Fruit fly (Drosophila melanogaster): ENCODE results near the gene CG43231.

The CG43231 gene

DNA sequence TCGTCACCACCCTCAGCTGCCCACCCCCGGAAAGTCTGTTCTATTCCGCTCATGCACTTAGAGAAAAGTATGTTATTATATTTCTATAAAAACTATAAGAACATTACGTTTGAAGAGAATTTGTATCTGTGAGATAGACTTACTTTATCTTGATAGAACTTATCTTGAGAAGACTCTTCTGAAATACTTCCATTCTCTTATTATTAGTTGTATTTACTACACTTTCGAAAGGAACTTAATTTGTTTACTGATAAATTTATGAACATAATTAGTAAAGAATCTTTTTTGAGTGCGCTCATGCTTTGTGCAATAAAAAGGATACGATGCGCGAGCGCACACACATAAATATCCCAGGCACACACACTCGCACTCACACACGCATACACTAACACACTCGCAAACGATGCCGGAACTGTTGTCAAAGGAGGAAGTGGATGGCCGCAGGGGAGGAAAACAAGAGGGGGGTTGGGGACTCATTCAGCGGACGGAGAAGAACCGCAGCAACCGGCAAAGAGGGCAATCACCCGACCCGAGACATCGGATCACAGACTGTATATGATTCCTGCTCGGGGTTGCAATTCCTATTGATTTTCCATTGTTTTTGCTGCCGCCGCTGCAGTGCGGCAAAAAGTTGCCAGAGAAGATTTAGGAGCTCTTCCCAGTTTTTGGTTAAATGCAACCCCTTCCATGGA is 42.8 kb downstream of the CG43231 start (continued):
- TF ChIP-seq CkIIα-i1 (GFP tag; IDR thresholded peaks at IDR 0.05) (no peak), knrl (GFP tag; IDR thresholded peaks at IDR 0.05; ENCODE audit: partially characterized antibody) (no peak), CG15514 (GFP tag; optimal IDR thresholded peaks at IDR 0.05) (no peak), en (GFP tag; optimal IDR thresholded peaks at IDR 0.05) (no peak), Hmx (GFP tag; optimal IDR thresholded peaks at IDR 0.05) (no peak), D19A (tag; optimal IDR thresholded peaks at IDR 0.05) (peak; percentile 72), CG9797 (GFP tag; optimal IDR thresholded peaks at IDR 0.05) (no peak), lmd (GFP tag; IDR thresholded peaks at IDR 0.05) (no peak), CG17612 (GFP tag; IDR thresholded peaks at IDR 0.05) (no peak), unc-4 (GFP tag; IDR thresholded peaks at IDR 0.05; ENCODE audit: partially characterized antibody) (no peak), Usf (GFP tag; optimal IDR thresholded peaks at IDR 0.05) (no peak), CG3726 (GFP tag; IDR thresholded peaks at IDR 0.05) (no peak), CG7372 (GFP tag; IDR thresholded peaks at IDR 0.05) (no peak), danr (GFP tag; IDR thresholded peaks at IDR 0.05) (no peak), CG1647 (GFP tag; optimal IDR thresholded peaks at IDR 0.05) (no peak), Dref (GFP tag; IDR thresholded peaks at IDR 0.05) (no peak), chif (GFP tag; optimal IDR thresholded peaks at IDR 0.05) (no peak), toy (GFP tag; IDR thresholded peaks at IDR 0.05) (no peak), MESR4 (GFP tag; optimal IDR thresholded peaks at IDR 0.05) (no peak), CG3163 (GFP tag; optimal IDR thresholded peaks at IDR 0.05) (no peak), Fer1 (GFP tag; optimal IDR thresholded peaks at IDR 0.05) (no peak), scrt (GFP tag; optimal IDR thresholded peaks at IDR 0.05) (no peak), Deaf1 (tag; optimal IDR thresholded peaks at IDR 0.05) (no peak), Optix (GFP tag; IDR thresholded peaks at IDR 0.05) (no peak), gce (GFP tag; IDR thresholded peaks at IDR 0.05) (no peak), ERR (GFP tag; optimal IDR thresholded peaks at IDR 0.05) (no peak), CG12659 (GFP tag; optimal IDR thresholded peaks at IDR 0.05) (no peak), CG8281 (tag; optimal IDR thresholded peaks at IDR 0.05) (no peak), bbx (GFP tag; IDR thresholded peaks at IDR 0.05; ENCODE audit: partially characterized antibody) (no peak), CG6791 (GFP tag; IDR thresholded peaks at IDR 0.05; ENCODE audit: partially characterized antibody) (no peak), Drgx (GFP tag; IDR thresholded peaks at IDR 0.05) (no peak), CG17359 (tag; optimal IDR thresholded peaks at IDR 0.05) (peak; percentile 23), CG12744 (GFP tag; optimal IDR thresholded peaks at IDR 0.05) (no peak), CG2129 (GFP tag; IDR thresholded peaks at IDR 0.05; ENCODE audit: partially characterized antibody) (no peak), gsb-n (tag; optimal IDR thresholded peaks at IDR 0.05) (peak; percentile 56), sr (GFP tag; IDR thresholded peaks at IDR 0.05) (no peak), insv (GFP tag; optimal IDR thresholded peaks at IDR 0.05) (no peak), bcd (GFP tag; optimal IDR thresholded peaks at IDR 0.05) (no peak), Nf-YC (tag; optimal IDR thresholded peaks at IDR 0.05) (no peak), CG12104 (GFP tag; optimal IDR thresholded peaks at IDR 0.05) (no peak), chn (GFP tag; optimal IDR thresholded peaks at IDR 0.05) (no peak), yki (optimal IDR thresholded peaks at IDR 0.05) (no peak), exex (tag; optimal IDR thresholded peaks at IDR 0.05) (no peak), CG8388 (GFP tag; optimal IDR thresholded peaks at IDR 0.05) (peak; percentile 68), CG14050 (GFP tag; IDR thresholded peaks at IDR 0.05) (no peak), hbn (GFP tag; IDR thresholded peaks at IDR 0.05; ENCODE audit: partially characterized antibody) (no peak), ssp (GFP tag; IDR thresholded peaks at IDR 0.05) (0 out of 2 replicates have a peak, but pooled peaks have one; percentile 21), pho (GFP tag; optimal IDR thresholded peaks at IDR 0.05) (no peak), otp (GFP tag; IDR thresholded peaks at IDR 0.05) (no peak), CG7556 (GFP tag; optimal IDR thresholded peaks at IDR 0.05) (peak; percentile 73), D19B (GFP tag; optimal IDR thresholded peaks at IDR 0.05) (no peak)
